Worm (Caenorhabditis elegans) whole organism, dauer: ENCODE measurements around the gene ogdh-2.

Experiments used
- unc-62 ChIP-seq: sonication (generic microtip); optimal IDR thresholded peaks from 2 replicates; lab custom pipeline; 2017; ENCODE audit warnings: missing biosample characterization, missing genetic modification reagents, missing genetic modification characterization

Gene ogdh-2

DNA sequence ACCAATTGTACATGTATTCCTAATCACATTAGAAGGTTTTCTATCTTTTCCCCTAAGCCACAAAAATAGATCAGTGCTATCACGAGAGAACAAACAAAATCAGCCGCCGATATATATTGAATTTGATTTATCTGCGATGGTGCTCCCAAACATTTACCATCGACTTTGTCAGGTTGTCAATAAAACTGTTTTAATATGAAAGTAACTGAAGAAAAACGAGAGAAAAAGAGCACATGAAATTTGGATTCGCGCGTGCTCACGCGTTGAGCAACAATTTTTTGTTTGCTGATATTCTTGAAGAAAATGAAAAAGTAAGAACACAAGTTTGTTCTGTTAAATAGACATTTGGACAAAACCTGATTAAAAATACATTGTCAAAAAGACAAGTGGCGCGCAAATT is 5.5 kb upstream of the ogdh-2 start:
- no peak for TF ChIP-seq unc-62 (GFP tag; lab: Kevin White, UChicago)

DNA sequence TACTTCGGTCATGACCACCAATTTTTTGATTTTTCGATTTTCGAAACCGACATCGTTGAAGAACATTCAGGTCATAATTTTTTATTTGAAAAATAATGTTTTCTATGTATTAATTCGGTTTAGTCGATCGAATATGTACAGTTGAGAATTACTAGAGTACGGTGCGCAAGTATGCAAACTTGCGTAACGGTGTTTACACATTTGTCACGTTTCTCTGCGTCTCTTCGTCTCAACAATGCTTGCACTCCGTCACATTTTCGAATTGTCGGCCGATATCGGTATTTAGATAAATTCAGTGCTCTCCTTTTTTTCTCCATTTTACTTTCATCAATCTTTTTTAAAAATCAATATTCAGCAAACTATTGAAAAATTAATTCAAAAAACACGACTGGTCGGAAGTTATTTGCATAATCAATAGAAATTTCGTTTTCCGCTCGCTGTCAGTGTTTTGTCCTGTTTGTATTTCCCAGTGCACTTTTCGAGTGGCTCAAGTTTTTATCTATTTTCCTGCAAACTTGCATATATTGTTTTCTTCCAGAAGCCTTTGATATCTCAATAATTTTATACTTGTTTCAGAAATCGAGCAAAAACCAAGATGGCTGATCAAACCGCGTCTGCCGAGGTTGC is 3.3 kb upstream of the ogdh-2 start, which contains the start of gene dpy-30:
Gene dpy-30, plus strand, starts transcription at position 577 of the 627 bp plus-strand sequence.
- TF ChIP-seq unc-62 (GFP tag; lab: Kevin White, UChicago), result no peak

DNA sequence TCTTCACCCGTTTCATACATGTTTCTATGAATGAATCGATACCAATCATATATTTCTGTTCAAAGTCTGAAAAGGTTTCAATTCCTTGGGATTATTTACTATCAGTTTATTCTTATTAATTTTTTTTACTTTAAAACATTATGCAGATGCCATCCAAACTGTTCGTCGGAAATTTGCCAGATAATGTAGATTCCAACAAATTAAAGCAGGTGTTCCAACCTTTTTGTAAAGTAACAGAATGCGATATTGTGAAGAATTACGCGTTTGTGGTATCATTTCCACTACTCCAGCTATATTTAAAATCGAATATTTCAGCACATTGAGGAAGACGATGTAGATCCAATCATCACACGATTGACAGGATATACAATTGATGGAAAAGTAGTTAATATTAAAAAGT is 2.2 kb upstream of the ogdh-2 start, which contains the start of gene rnp-1:
Gene rnp-1, plus strand, starts transcription at position 145 of the 400 bp plus-strand sequence.
- no peak for TF ChIP-seq unc-62 (GFP tag; lab: Kevin White, UChicago)

DNA sequence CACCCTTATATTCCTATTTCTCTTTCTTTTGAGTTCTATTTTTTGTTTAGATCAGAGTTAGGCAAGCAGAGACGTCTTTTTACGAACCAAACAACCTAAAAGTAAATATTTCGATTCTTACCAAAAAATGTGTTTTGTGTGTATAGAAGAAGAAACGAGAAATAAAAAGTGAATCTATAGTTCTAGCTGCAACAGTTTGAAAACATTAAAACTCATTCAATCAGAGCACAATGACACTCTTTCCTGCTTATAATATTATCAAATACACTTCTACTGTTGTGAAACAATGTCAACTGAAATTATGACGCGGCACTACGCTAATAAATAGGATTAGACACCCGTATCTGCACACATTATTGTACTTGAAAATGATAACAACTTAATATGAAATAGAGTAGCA is 1.5 kb downstream of the ogdh-2 start, which contains the start of gene ZK836.3:
Gene ZK836.3, minus strand, starts transcription at position 101 of the 400 bp plus-strand sequence.
- no peak for TF ChIP-seq unc-62 (GFP tag; lab: Kevin White, UChicago)

DNA sequence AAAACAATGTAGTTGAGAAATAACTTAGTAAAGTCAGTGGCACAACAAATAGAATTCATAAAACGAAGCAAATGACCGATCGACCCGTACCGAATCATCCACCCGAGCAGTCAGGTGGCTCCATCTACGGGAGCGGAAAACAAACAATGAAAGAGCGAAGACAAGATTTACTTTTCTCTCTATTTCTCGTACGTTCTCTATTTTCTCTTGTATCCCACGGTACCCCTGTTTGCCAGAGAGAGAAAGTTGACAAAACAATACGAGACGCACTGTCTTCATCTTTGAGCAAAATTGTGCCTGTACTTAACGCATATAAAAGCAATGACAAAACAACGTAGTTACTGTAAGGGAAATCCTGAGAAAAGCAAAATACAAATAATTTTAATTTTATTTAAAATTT is 2.4 kb downstream of the ogdh-2 start:
- no peak for TF ChIP-seq unc-62 (GFP tag; lab: Kevin White, UChicago)

DNA sequence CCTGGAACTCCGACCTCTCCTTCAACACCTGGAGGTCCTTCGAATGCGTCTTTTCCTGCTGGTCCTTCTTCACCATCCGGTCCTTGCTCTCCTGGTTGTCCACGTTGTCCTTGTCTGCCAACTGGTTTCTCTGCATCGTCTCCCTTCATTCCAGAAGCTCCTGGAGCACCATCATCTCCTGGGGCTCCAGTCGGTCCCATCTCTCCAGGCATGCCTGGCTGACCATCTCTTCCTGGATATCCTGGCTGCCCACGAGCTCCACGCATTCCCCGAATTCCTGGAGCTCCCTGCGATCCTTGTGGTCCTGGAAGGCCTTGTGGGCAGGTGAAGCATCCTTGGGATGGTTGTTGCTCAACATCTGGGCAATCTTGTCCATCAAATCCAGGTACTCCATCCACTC is 3.4 kb downstream of the ogdh-2 start:
- TF ChIP-seq unc-62 (GFP tag; lab: Kevin White, UChicago), result no peak

DNA sequence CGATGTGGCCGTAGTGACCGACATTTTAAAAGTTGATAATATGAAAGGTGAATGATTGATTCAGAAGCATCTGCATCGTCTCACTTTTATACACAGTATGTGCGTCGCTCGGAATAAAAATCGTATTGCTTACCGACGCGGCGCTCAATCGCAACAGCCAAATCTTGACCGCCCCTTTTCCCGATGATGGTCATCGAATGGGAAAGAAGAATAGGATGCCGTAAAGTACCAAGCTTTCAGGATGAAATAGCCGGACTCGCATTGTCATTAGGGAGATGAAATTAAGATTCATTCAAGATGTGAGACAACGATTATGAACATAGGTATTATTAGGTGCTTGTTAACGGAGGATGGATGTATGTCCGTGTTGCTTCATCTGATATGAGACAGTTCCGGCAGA is 4.2 kb downstream of the ogdh-2 start, which contains the start of gene lon-3:
Gene lon-3, minus strand, starts transcription at position 101 of the 400 bp plus-strand sequence.
- TF ChIP-seq unc-62 (GFP tag; lab: Kevin White, UChicago), result no peak

DNA sequence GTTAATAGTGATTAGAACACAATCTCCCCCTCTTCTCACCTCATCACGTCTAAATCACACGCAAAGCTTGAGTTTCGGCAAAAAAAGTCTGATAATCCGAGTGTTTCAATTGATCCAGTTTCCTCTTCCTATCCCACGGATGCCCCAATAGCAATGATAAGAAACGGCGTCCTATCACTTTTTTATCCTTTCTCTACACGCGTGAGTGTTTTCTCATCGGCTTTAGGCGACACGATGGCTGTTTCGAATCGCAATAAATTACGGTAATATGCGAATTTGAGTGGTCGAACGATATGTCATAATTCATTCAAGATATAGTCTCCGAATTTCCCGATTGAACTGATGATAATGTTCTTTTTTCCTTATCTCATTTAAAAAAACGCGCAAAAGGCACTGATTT is 5.2 kb downstream of the ogdh-2 start:
- no peak for TF ChIP-seq unc-62 (GFP tag; lab: Kevin White, UChicago)

DNA sequence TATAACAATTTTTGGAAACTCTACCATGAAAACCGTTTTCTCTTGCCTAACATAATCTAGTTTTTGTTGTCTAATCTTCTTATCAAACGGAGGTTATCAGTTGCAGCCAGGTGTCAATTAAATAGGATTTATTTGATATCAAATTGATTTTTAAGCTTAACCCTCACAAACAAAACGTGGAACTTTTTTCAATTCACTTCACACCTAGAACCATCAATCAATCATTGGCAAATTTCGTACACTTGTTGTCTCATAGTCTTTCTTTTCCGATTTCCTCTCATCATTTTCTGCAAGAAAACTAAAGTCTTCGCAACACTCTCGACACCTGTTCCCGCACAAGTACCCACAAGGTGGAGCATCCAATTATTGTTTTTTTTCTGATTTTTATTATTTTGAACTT is 14.4 kb downstream of the ogdh-2 start:
- no peak for TF ChIP-seq unc-62 (GFP tag; lab: Kevin White, UChicago)

DNA sequence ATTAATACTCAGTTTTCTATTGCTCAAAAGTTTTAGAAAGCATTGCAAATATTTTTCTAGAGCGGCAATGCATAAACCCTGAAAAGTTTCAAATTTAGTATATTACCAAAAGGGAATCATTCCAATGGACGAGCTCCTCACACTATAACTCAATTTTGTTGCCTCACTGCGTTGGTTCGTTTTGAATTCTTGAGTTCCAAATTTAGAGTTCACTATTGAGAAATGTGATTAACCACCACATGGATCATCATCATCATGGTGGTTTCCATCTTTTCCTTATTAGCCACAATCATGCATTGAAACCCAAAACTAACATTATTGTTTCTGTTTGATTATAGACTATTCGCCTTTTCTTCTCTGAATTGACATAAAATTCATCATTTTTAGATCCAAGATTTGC is 15.6 kb downstream of the ogdh-2 start:
- TF ChIP-seq unc-62 (GFP tag; lab: Kevin White, UChicago), result no peak

DNA sequence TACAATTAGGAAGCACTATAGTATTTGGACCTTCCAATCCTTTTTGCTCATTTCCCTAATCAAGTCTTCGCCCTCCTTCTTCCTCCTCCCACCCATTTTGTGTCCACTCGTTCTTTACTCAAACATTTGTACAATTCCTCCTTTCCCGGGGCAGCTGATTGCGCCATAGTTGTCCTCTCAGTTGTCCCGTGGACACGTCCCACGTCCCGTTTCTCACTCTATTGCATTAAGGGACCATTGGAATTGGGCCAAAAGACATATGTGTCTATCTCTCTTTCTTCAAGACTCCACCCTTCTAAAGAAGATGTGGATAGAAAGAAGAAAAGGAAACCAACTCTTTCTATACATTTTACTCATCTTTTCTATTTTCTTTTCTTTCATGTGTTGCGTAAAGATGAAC is 16.8 kb downstream of the ogdh-2 start:
- no peak for TF ChIP-seq unc-62 (GFP tag; lab: Kevin White, UChicago)

DNA sequence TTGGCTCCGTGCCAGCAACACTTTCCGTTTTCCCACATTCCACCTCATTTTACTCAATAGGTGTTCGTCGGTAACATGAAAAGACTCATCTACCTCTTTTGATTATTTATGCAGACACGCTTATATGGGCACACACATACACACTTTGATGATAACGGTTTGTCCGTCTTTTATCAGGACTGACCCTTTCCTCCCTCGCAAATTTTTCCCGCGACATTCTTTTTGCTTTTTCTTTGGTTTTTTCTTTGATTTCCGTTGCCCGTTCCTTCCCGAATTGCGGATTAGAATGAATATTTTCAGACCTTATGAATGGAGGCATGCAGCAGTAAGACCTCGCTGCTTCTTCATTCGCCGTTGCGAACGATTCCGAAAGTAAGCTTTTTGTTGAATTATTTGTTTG is 18.7 kb downstream of the ogdh-2 start, which contains the start of gene vab-8:
Gene vab-8, plus strand, starts transcription at position 301 of the 400 bp plus-strand sequence.
- TF ChIP-seq unc-62 (GFP tag; lab: Kevin White, UChicago), result no peak

DNA sequence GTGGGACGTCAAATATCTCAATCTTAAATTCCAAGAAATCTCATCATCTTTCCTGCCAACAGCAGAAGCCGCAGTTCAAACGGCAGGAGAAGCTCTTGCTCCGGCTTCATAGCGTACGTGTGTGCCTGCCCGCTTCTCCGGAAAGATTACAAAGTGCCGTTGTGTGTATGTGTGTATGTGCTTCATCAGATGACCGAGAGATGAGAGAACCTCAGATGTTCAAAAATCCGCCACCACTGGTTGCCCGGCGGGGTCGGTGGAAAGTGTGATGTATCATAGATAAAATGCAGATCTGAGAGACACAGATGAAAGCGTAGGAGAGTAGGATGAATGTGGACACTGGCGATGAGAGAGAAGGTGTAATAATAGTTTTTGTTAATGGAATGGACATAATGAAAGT is 39.1 kb downstream of the ogdh-2 start:
- no peak for TF ChIP-seq unc-62 (GFP tag; lab: Kevin White, UChicago)

DNA sequence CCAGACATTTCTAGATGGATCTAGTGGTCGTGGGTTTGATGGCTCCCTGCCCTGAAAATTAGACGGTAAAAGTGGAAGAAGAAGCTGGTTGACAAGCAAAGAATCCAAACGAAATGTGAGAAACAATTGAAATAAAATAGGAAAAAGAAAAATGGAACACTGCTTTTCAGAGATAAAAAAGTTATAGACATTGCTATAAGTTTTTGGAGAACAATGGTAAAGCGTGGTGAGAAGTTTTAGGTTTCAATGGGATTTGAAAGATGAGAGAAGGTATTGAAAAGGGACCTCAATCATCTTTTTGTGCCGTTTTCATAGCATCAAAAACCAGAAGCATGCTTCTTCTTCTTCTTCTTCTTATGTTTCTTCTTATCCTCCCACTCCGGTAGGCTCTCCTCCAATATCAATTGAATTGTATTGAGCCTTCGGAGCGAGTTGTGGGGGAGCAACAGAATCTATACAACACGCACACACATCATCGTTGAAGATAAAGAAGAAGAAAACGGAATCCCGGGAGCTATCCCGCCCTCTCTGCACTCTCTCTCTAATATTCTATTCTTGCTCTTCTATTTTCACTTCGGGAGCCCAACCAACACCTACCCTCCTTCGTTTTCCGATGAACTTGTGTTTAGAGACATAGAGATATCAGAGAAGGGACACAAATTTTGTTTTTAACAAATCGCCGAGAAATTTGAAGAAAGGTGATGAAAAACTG is 40.1 kb downstream of the ogdh-2 start, which contains the start of gene myo-3:
Gene myo-3, minus strand, starts transcription at position 51 of the 712 bp plus-strand sequence.
- TF ChIP-seq unc-62 (GFP tag; lab: Kevin White, UChicago), result no peak

DNA sequence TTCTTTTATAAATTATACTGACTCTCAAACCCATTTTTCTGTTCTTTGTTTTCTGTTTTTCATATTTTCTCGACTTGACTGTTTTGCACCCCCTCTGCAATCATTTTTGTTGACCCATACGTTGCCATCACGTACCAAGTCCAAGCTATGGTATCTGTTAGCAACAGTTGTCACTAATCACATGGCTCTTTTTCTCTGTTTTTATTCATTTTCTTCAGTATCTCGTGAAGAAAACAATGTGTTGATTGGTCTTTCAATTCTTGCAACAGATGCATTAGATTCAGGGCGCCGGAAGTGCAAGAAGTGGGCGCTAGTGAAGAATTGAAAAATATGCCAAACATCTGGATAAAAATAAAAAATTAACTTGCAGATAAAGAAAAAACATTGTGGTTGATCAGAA is 41.2 kb downstream of the ogdh-2 start:
- no peak for TF ChIP-seq unc-62 (GFP tag; lab: Kevin White, UChicago)

DNA sequence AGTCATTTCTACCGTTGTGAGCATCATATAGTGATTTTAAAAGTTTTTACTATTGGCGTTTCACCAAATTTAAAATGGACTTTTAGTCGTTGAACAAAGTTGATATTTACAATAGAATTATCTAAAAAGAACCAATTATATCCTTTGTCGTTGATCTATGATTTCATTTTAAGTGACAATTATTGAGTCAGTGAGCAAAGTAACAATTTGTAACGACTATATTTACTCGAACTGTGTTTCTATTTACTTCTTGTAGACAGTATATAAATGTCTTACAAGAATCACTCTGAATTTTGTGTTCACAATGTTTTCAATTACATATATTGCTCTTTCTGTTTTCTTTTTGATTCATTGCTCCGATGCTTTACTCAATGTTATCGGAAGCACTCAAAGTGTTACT is 46.8 kb downstream of the ogdh-2 start, which contains the start of gene ttr-22:
Gene ttr-22, plus strand, starts transcription at position 301 of the 400 bp plus-strand sequence.
- TF ChIP-seq unc-62 (GFP tag; lab: Kevin White, UChicago), result no peak
